Worm (Caenorhabditis elegans) whole organism, L2 larva: ENCODE measurements around the gene eri-9.

Experiments used
- C34F6.9 ChIP-seq: fragments of 150-350 bp; optimal IDR thresholded peaks from 2 replicates; lab custom pipeline; 2014; ENCODE audit warnings: missing biosample characterization, missing genetic modification characterization
- F13H6.1 ChIP-seq: sonication (generic microtip); optimal IDR thresholded peaks from 2 replicates; lab custom pipeline; 2016; ENCODE audit warnings: missing genetic modification characterization, missing compliant biosample characterization
- R02D3.7 ChIP-seq: fragments of 150-350 bp; optimal IDR thresholded peaks from 2 replicates; lab custom pipeline; 2014; ENCODE audit warnings: missing biosample characterization, missing genetic modification characterization
- Y55F3AM.14 ChIP-seq: fragments of 200-800 bp; sonication (Bioruptor generic); optimal IDR thresholded peaks from 2 replicates; lab custom pipeline; 2018; ENCODE audit warnings: mild to moderate bottlenecking, missing genetic modification characterization, missing compliant biosample characterization
- ZK546.5 ChIP-seq: sonication (generic microtip); optimal IDR thresholded peaks from 2 replicates; lab custom pipeline; 2017; ENCODE audit warnings: missing biosample characterization, missing genetic modification characterization
- aly-2 ChIP-seq: fragments of 150-350 bp; optimal IDR thresholded peaks from 2 replicates; lab custom pipeline; 2014; ENCODE audit warnings: missing biosample characterization, missing genetic modification characterization
- blmp-1 ChIP-seq: sonication (generic microtip); optimal IDR thresholded peaks from 2 replicates; lab custom pipeline; 2017; ENCODE audit warnings: missing genetic modification characterization, mild to moderate bottlenecking, missing compliant biosample characterization, antibody characterized with exemption, moderate library complexity; ENCODE audit not compliant: insufficient read depth
- ceh-82 ChIP-seq: fragments of 150-350 bp; optimal IDR thresholded peaks from 2 replicates; lab custom pipeline; 2014; ENCODE audit warnings: missing biosample characterization, missing genetic modification characterization
- crh-2 ChIP-seq: sonication (generic microtip); optimal IDR thresholded peaks from 2 replicates; lab custom pipeline; 2017; ENCODE audit warnings: missing biosample characterization, missing genetic modification characterization
- dmd-4 ChIP-seq: sonication (generic microtip); optimal IDR thresholded peaks from 2 replicates; lab custom pipeline; 2017; ENCODE audit warnings: missing biosample characterization, missing genetic modification characterization
- elt-3 ChIP-seq: sonication (generic microtip); optimal IDR thresholded peaks from 2 replicates; lab custom pipeline; 2017; ENCODE audit warnings: missing biosample characterization, missing genetic modification characterization
- fos-1 ChIP-seq: fragments of 150-350 bp; optimal IDR thresholded peaks from 2 replicates; lab custom pipeline; 2014; ENCODE audit warnings: missing biosample characterization, missing genetic modification characterization
- gmeb-1 ChIP-seq: fragments of 150-350 bp; optimal IDR thresholded peaks from 2 replicates; lab custom pipeline; 2014; ENCODE audit warnings: missing biosample characterization, missing genetic modification characterization
- lin-11 ChIP-seq: fragments of 150-350 bp; sonication (generic microtip); optimal IDR thresholded peaks from 2 replicates; lab custom pipeline; 2014; ENCODE audit warnings: missing biosample characterization, missing genetic modification characterization, inconsistent platforms, mixed read lengths
- lin-13 ChIP-seq: fragments of 150-350 bp; optimal IDR thresholded peaks from 2 replicates; lab custom pipeline; 2014; ENCODE audit warnings: missing biosample characterization, missing genetic modification reagents, missing genetic modification characterization
- lsy-2 ChIP-seq, 2 experiments: fragments of 150-350 bp in 1 of 2; sonication (generic microtip) in 1 of 2; optimal IDR thresholded peaks; 2 replicates each; lab custom pipeline; 2014 to 2017; ENCODE audit warnings: missing biosample characterization in 2 of 2, missing genetic modification characterization in 2 of 2
- mab-5 ChIP-seq: fragments of 150-350 bp; optimal IDR thresholded peaks from 2 replicates; lab custom pipeline; 2014; ENCODE audit warnings: missing biosample characterization, missing genetic modification characterization
- mbf-1 ChIP-seq: sonication (generic microtip); optimal IDR thresholded peaks from 2 replicates; lab custom pipeline; 2017; ENCODE audit warnings: missing biosample characterization, missing genetic modification characterization
- mdl-1 ChIP-seq, 2 experiments: fragments of 150-350 bp in 1 of 2; sonication (generic microtip) in 1 of 2; optimal IDR thresholded peaks; 2 replicates each; lab custom pipeline; 2017; ENCODE audit warnings: missing biosample characterization in 2 of 2, missing genetic modification characterization in 2 of 2
- nhr-10 ChIP-seq: sonication (generic microtip); optimal IDR thresholded peaks from 2 replicates; lab custom pipeline; 2017; ENCODE audit warnings: missing biosample characterization, missing genetic modification characterization
- nhr-129 ChIP-seq: fragments of 150-350 bp; optimal IDR thresholded peaks from 2 replicates; lab custom pipeline; 2014; ENCODE audit warnings: missing biosample characterization, missing genetic modification characterization
- nhr-21 ChIP-seq: fragments of 150-350 bp; optimal IDR thresholded peaks from 2 replicates; lab custom pipeline; 2014; ENCODE audit warnings: missing biosample characterization, missing genetic modification characterization
- nhr-237 ChIP-seq: fragments of 150-350 bp; optimal IDR thresholded peaks from 2 replicates; lab custom pipeline; 2014; ENCODE audit warnings: missing biosample characterization, missing genetic modification characterization
- nhr-25 ChIP-seq: fragments of 150-350 bp; sonication (generic microtip); optimal IDR thresholded peaks from 3 replicates; lab custom pipeline; 2014; ENCODE audit warnings: missing biosample characterization, missing genetic modification characterization
- peb-1 ChIP-seq: fragments of 150-350 bp; optimal IDR thresholded peaks from 2 replicates; lab custom pipeline; 2014; ENCODE audit warnings: missing biosample characterization, missing genetic modification characterization
- sem-4 ChIP-seq: fragments of 150-350 bp; optimal IDR thresholded peaks from 2 replicates; lab custom pipeline; 2014; ENCODE audit warnings: missing biosample characterization, missing genetic modification reagents, missing genetic modification characterization
- skn-1 ChIP-seq: sonication (generic microtip); optimal IDR thresholded peaks from 2 replicates; lab custom pipeline; 2017; ENCODE audit warnings: missing biosample characterization, missing genetic modification characterization
- sma-3 ChIP-seq: sonication (generic microtip); optimal IDR thresholded peaks from 2 replicates; lab custom pipeline; 2016; ENCODE audit warnings: missing genetic modification reagents, missing genetic modification characterization, missing compliant biosample characterization
- sma-9 ChIP-seq, 2 experiments: fragments of 150-350 bp in 1 of 2; sonication (generic microtip) in 1 of 2; optimal IDR thresholded peaks; 2 replicates each; lab custom pipeline; 2014 to 2016; ENCODE audit warnings: missing genetic modification characterization in 2 of 2, mild to moderate bottlenecking in 1 of 2, missing biosample characterization in 1 of 2, missing compliant biosample characterization in 1 of 2, missing genetic modification reagents in 1 of 2, moderate library complexity in 1 of 2
- unc-39 ChIP-seq: fragments of 150-350 bp; optimal IDR thresholded peaks from 2 replicates; lab custom pipeline; 2014; ENCODE audit warnings: missing biosample characterization, missing genetic modification characterization
- unc-55 ChIP-seq: fragments of 150-350 bp; sonication (generic microtip); optimal IDR thresholded peaks from 3 replicates; lab custom pipeline; 2014; ENCODE audit warnings: missing biosample characterization, missing genetic modification reagents, missing genetic modification characterization
- unc-62 ChIP-seq: fragments of 150-350 bp; optimal IDR thresholded peaks from 2 replicates; lab custom pipeline; 2014; ENCODE audit warnings: missing biosample characterization, missing genetic modification reagents, missing genetic modification characterization
- ztf-1 ChIP-seq: fragments of 200-800 bp; sonication (Bioruptor generic); conservative IDR thresholded peaks from 2 replicates; pipeline ENCODE4 v1.3.6; 2022; ENCODE audit warnings: missing genetic modification characterization, missing compliant biosample characterization
- ztf-11 ChIP-seq: sonication (generic microtip); optimal IDR thresholded peaks from 2 replicates; lab custom pipeline; 2017; ENCODE audit warnings: missing biosample characterization, missing genetic modification characterization
- ztf-4 ChIP-seq: fragments of 150-350 bp; optimal IDR thresholded peaks from 2 replicates; lab custom pipeline; 2014; ENCODE audit warnings: missing biosample characterization, missing genetic modification characterization

Gene eri-9

DNA sequence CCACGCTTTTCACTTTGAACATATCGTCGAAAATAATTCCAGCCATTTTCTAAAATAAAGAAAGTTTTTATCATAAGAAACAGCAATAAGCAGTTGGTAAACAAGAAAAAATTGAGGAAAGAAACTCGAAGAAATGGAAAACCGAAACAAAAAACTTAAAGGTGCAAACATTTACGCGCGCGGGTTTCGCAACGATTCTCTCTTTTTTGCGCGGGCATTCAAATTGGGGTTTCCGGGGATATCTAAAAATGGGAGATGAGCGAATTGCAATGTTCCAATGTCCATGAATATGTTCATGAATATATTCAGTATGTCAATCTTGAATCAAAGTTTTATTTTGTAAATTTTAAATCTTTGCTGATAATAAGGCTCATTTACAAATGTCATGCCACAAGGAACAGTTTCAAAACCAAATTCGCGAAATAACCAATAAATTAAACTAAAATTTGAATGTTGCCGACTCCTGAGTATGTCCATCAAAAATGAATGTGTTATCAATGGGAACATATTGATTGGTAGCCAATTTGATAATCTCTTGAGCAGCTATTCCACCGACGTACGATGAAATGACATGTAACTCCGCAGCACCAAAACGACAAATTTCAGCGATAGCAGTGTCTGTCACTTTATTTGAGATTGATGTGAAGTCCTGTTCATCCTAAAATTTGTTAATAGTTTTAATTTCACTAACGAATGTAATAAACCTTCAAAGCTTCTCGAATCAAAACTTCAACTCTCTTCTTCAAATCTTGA lies 14.1 kb upstream of the eri-9 start, which contains the start of gene rpb-8 (continued):
- TF ChIP-seq R02D3.7: no peak
- no peak for TF ChIP-seq ztf-1 (GFP tag; lab: Robert Waterston, UW)

DNA sequence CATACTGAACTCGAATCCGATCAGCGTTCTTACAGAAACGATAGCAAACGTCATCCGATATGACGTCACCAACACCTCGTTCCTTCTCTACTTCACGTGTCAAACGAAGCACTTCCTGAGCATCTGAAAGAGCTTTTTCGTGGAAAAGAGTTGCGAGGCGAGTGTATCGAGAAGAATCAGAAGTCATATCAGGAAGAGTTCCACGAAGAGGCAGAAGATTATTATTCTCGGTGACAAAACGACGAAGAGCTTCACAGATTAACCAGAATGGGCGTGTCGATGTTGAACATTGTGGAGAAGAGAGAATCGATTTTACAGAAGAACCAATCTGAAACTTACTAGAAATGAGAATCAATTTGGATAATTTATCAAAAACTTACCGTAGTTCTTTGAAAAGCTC lies 13.3 kb upstream of the eri-9 start:
- TF ChIP-seq dmd-4 (tag; lab: Kevin White, UChicago) (no peak), ztf-11 (tag; lab: Kevin White, UChicago) (no peak), mab-5 (tag; lab: Kevin White, UChicago) (no peak), fos-1 (tag; lab: Kevin White, UChicago) (no peak), nhr-10 (tag; lab: Kevin White, UChicago) (no peak), skn-1 (tag; lab: Kevin White, UChicago) (no peak), nhr-237 (tag; lab: Kevin White, UChicago) (no peak), lsy-2 (tag; optimal IDR thresholded peaks at IDR 0.05; lab: Kevin White, UChicago) (no peak), aly-2 (no peak), Y55F3AM.14 (GFP tag; lab: Kevin White, UChicago) (no peak), unc-39 (tag; lab: Kevin White, UChicago) (no peak), nhr-129 (tag; lab: Kevin White, UChicago) (no peak), nhr-21 (tag; lab: Kevin White, UChicago) (no peak), R02D3.7 (no peak)

DNA sequence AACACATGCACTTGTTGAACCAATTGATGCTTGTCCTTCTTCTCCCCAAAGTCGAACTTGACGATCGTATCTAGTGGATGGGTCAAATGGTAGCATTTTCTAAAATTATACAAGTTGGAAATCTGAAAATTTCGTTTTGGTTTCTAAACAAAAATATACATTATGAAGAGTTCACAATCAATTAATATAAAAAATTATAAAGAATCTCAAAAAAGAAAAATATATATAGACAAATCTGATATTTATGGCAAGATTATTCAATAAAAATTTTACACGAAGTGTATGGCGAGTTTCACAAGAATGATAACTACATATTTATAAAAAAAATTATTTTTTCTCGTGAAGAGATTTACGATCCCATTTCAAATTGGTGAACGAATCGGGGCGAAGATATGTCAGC lies 12.0 kb upstream of the eri-9 start, which contains the start of gene ula-1:
TSS of gene ula-1 (minus strand) at position 101 of the 400 bp plus-strand sequence.
- TF ChIP-seq lin-11: no peak
- TF ChIP-seq ztf-1 (GFP tag; lab: Robert Waterston, UW): no peak
- no peak for TF ChIP-seq gmeb-1
- TF ChIP-seq peb-1 (tag; lab: Kevin White, UChicago): no peak
- no peak for TF ChIP-seq ceh-82
- no peak for TF ChIP-seq mdl-1 (tag; optimal IDR thresholded peaks at IDR 0.05; lab: Kevin White, UChicago)
- no peak for TF ChIP-seq blmp-1 (tag; lab: Kevin White, UChicago)
- TF ChIP-seq, all 48 proteins: peak for 0

DNA sequence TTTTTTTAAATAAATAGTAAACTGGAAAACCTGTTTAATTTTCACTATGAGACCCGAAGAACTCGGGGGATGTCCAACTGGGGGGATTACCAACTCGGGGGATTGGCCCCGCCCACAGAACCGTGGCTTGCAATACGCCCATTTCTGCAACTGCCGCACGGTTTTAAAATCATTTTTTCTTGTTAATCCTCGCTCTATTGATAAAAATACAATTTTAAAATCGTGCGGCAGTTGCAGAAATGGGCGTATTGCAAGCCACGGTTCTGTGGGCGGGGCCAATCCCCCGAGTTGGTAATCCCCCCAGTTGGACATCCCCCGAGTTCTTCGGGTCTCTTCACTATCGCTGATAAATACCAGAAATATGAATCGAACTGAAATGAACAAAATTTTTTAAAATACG lies 10.2 kb upstream of the eri-9 start, which contains the start of gene mmab-1:
TSS of gene mmab-1 (minus strand) at position 95 of the 400 bp plus-strand sequence.
- TF ChIP-seq F13H6.1 (tag; lab: Kevin White, UChicago): peak; percentile 1
- TF ChIP-seq lin-11: peak; percentile 57
- peak; percentile 23 for TF ChIP-seq gmeb-1
- TF ChIP-seq nhr-25: peak; percentile 20
- peak; percentile 69 for TF ChIP-seq sma-3 (GFP tag; lab: Kevin White, UChicago)
- TF ChIP-seq lsy-2 (tag; optimal IDR thresholded peaks at IDR 0.05; lab: Kevin White, UChicago): peak in 1 of 2 experiments; percentile 46

DNA sequence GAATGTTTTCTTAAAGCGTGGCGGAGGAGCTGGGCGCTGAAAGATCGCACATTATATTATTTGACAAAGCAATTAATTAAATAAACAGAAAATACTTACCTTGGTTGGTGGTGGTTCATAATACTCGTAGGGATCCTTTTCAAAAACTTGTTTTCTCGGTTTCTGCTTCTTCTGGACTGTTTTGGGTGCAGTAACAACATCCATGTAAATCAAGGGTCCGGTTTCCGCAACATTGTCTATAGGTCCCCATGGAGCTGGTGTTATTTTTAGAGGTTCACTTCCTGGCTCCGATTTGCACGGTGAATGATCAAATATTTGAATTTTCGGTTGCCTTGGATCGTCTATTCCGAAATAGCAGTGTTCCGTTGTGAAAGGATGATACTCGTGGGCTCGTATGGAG lies 8.1 kb upstream of the eri-9 start:
- no peak for TF ChIP-seq ZK546.5 (tag; lab: Kevin White, UChicago)
- TF ChIP-seq mbf-1 (tag; lab: Kevin White, UChicago): no peak
- TF ChIP-seq nhr-129 (tag; lab: Kevin White, UChicago): no peak
- TF ChIP-seq elt-3 (tag; lab: Kevin White, UChicago): no peak
- TF ChIP-seq lin-13: no peak
- no peak for TF ChIP-seq ceh-82
- TF ChIP-seq mab-5 (tag; lab: Kevin White, UChicago): no peak
- TF ChIP-seq, all 48 proteins: peak for 0

DNA sequence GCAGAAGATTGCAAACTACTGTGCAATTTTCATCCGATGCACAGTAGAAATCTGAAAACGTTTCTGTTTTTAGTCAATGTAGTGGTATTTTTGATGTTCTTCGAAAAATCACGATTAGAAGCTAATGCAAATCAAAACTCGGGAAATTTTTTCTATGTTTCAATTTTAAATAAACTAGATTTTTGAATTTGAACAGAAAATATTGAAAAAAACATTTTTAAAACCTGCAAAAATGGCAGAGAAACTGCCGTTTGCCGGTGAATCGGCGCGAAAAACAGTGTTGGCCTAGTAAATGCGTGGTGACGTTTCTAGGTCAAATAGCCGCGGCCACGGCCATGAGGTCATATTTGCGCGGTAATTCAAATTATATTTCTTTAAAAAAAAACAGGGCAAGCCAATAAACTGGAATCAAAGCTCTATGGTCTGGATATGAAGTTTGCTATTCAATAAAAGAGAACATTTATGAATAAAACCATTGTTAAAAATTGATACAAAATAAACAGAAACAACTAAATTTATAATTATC lies 2.0 kb upstream of the eri-9 start, which contains the start of gene set-2:
TSS of gene set-2 (minus strand) at position 51 of the 526 bp plus-strand sequence.
- TF ChIP-seq gmeb-1: peak; percentile 92
- peak; percentile 14 for TF ChIP-seq fos-1 (tag; lab: Kevin White, UChicago)
- no peak for TF ChIP-seq aly-2
- TF ChIP-seq nhr-25: peak; percentile 64
- peak; percentile 70 for TF ChIP-seq crh-2
- TF ChIP-seq unc-55 (GFP tag; lab: Kevin White, UChicago): peak; percentile 60
- TF ChIP-seq sem-4 (tag; lab: Kevin White, UChicago): peak; percentile 16
- peak; percentile 38 for TF ChIP-seq sma-9 (GFP tag; optimal IDR thresholded peaks at IDR 0.05; lab: Kevin White, UChicago)
- TF ChIP-seq sma-9 (tag; optimal IDR thresholded peaks at IDR 0.05; lab: Kevin White, UChicago): no peak
- no peak for TF ChIP-seq peb-1 (tag; lab: Kevin White, UChicago)
- peak; percentile 52 for TF ChIP-seq C34F6.9 (tag; lab: Kevin White, UChicago)
- TF ChIP-seq sma-3 (GFP tag; lab: Kevin White, UChicago): peak; percentile 57
- no peak for TF ChIP-seq nhr-129 (tag; lab: Kevin White, UChicago)
- peak; percentile 64 for TF ChIP-seq lin-13
- no peak for TF ChIP-seq mbf-1 (tag; lab: Kevin White, UChicago)
- TF ChIP-seq lsy-2 (tag; optimal IDR thresholded peaks at IDR 0.05; lab: Kevin White, UChicago): peak; percentile 6 to 76
- TF ChIP-seq F13H6.1 (tag; lab: Kevin White, UChicago): peak; percentile 65
- TF ChIP-seq unc-62 (GFP tag; lab: Kevin White, UChicago): no peak
- peak; percentile 28 for TF ChIP-seq lin-11
- peak; percentile 2 for TF ChIP-seq ztf-4 (tag; lab: Kevin White, UChicago)
